Worm (Caenorhabditis elegans): ENCODE measurements around the gene glb-20.

DNA sequence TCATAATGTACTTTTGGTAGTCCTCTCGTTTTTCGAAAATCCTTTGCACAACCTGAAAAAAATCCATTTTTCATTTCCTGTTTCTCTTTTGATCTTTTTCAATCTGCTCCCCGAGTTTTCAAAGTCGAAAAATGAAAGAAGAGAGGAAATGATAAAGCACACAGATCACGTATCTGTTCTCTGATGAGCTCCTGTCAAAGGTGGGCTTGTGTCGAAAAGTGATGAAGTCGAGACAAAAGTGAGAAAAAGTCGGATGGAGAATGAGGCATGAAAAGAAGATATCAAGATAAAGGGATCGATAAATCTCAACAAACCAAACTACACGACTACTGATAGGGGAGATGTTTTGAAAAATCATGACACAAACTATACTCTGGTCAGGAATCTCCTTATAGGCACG, 868 bp downstream of the glb-20 start:
- TF ChIP-seq tab-1 (GFP tag; IDR thresholded peaks at IDR 0.05) (no peak), ref-1 (GFP tag; conservative IDR thresholded peaks at IDR 0.05) (no peak), ztf-23 (GFP tag; IDR thresholded peaks at IDR 0.05) (no peak), med-1 (GFP tag; optimal IDR thresholded peaks at IDR 0.05; ENCODE audit: insufficient read depth) (no peak), flt-1 (GFP tag; IDR thresholded peaks at IDR 0.05) (no peak), klf-2 (GFP tag; conservative IDR thresholded peaks at IDR 0.05) (no peak), cog-1 (tag; optimal IDR thresholded peaks at IDR 0.05) (no peak), ztf-29 (GFP tag; IDR thresholded peaks at IDR 0.05) (no peak)

All from whole organism, midembryonic.